Worm (Caenorhabditis elegans) whole organism, L2 larva: ENCODE results near the gene spp-18.

Experiments
- aly-2 ChIP-seq: fragments of 150-350 bp; optimal IDR thresholded peaks from 2 replicates; lab custom pipeline; 2014; ENCODE audit warnings: missing biosample characterization, missing genetic modification characterization
- ceh-82 ChIP-seq: fragments of 150-350 bp; optimal IDR thresholded peaks from 2 replicates; lab custom pipeline; 2014; ENCODE audit warnings: missing biosample characterization, missing genetic modification characterization
- elt-1 ChIP-seq: fragments of 150-350 bp; optimal IDR thresholded peaks from 2 replicates; lab custom pipeline; 2014; ENCODE audit warnings: missing biosample characterization, missing genetic modification characterization
- elt-3 ChIP-seq: sonication (generic microtip); optimal IDR thresholded peaks from 2 replicates; lab custom pipeline; 2017; ENCODE audit warnings: missing biosample characterization, missing genetic modification characterization
- lin-13 ChIP-seq: fragments of 150-350 bp; optimal IDR thresholded peaks from 2 replicates; lab custom pipeline; 2014; ENCODE audit warnings: missing biosample characterization, missing genetic modification reagents, missing genetic modification characterization
- nhr-21 ChIP-seq: fragments of 150-350 bp; optimal IDR thresholded peaks from 2 replicates; lab custom pipeline; 2014; ENCODE audit warnings: missing biosample characterization, missing genetic modification characterization
- skn-1 ChIP-seq: sonication (generic microtip); optimal IDR thresholded peaks from 2 replicates; lab custom pipeline; 2017; ENCODE audit warnings: missing biosample characterization, missing genetic modification characterization
- zag-1 ChIP-seq: fragments of 150-350 bp; optimal IDR thresholded peaks from 2 replicates; lab custom pipeline; 2014; ENCODE audit warnings: missing biosample characterization, missing genetic modification characterization
- ztf-4 ChIP-seq: fragments of 150-350 bp; optimal IDR thresholded peaks from 2 replicates; lab custom pipeline; 2014; ENCODE audit warnings: missing biosample characterization, missing genetic modification characterization

DNA sequence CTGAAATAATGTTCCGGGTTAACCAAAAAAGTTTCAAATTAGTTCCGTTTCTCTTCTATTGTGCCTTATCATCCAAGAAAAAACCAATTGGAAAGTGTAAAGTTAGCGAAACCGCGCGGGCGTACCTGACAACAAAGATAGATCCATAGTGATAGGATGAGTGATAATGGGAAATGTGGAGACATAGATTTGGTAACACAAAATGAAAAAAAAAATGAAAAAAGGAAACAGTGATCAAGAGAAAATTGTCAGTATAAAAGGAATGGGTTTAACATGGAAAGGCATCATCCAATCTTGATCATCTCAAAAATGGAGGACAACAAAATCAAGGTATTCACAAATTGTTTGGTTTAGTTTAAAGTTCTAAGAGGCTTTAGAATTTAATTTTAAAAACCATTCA, 30.4 kb upstream of the spp-18 start, which contains the start of gene col-122:
- TF ChIP-seq aly-2 (tag; lab: Kevin White, UChicago) (no peak), elt-1 (tag; lab: Kevin White, UChicago) (no peak), skn-1 (tag; lab: Kevin White, UChicago) (no peak), ztf-4 (tag; lab: Kevin White, UChicago) (no peak), zag-1 (tag; lab: Kevin White, UChicago) (no peak), nhr-21 (tag; lab: Kevin White, UChicago) (no peak), elt-3 (tag; lab: Kevin White, UChicago) (no peak), lin-13 (GFP tag; lab: Kevin White, UChicago) (no peak), ceh-82 (no peak)
